Fruit fly (Drosophila melanogaster): Measurements from ENCODE around the gene CG43317.

DNA sequence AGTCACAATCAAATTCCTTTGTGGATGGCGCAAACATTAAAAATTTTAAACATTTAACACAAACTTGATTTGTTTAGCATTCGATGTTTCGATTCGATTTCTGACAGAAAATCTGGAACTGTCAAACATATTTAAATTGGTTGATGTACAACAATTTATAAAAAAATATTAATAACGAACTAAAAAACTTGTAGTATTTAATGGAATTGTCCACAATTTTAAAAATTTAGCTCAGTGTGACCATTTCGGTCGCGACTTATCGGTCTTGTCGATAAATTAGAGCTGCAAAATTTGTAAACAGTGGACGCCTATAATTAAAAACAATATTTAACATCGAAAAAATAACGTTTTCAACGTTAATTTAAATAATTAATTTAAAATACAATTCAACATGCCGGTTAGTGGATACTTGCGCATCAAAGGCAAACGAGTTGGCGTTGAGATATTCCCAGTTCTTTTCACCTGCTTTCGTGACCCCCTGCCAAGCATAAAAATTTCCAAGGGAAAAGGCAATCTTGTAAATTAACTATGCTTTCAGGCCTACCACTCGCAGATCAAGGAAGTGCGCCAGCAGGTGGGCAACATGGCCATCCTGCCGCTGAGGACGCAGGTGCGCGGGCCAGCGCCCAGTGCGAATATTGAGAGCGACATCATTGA is at the start of gene CG43317, which contains the start of gene Arpc3A:
- no peak for TF ChIP-seq HLH54F (GFP tag; optimal IDR thresholded peaks at IDR 0.05)
- TF ChIP-seq CG13624 (GFP tag; optimal IDR thresholded peaks at IDR 0.05) = no peak
- TF ChIP-seq fu2 (GFP tag; optimal IDR thresholded peaks at IDR 0.05) = no peak
- no peak for TF ChIP-seq CG5180 (GFP tag; optimal IDR thresholded peaks at IDR 0.05)
- TF ChIP-seq Deaf1 (tag; optimal IDR thresholded peaks at IDR 0.05) = no peak
- TF ChIP-seq Dad (GFP tag; optimal IDR thresholded peaks at IDR 0.05) = no peak
- no peak for TF ChIP-seq CG12744 (GFP tag; optimal IDR thresholded peaks at IDR 0.05)

Data from whole organism, embryonic.